Fruit fly (Drosophila melanogaster): ENCODE measurements around the gene CG14606.

DNA sequence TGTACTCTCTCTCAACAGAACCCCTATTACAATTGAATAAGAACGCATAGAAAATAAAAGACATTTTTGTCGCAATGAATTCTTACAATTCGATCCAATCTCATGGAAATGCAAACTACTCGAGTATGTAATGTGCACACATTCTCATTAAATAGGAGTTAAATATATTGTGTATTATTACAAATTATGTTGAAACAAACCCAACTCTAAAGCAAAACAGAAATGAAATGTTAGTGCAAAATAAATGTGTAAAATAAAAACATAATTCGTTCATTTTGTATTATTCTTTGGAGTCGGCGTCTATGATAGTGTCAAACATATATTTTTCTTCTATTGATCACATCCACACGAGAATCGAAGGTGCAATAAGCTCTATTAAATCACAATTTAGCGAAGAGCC is 16.2 kb downstream of the CG14606 start, which contains the start of gene CG14609:
- no peak for TF ChIP-seq lmd (GFP tag; IDR thresholded peaks at IDR 0.05)
- no peak for TF ChIP-seq fru (optimal IDR thresholded peaks at IDR 0.05)
- TF ChIP-seq otp (GFP tag; IDR thresholded peaks at IDR 0.05) = no peak
